Fruit fly (Drosophila melanogaster): Measurements from ENCODE around the gene CG17687.

The CG17687 gene

DNA sequence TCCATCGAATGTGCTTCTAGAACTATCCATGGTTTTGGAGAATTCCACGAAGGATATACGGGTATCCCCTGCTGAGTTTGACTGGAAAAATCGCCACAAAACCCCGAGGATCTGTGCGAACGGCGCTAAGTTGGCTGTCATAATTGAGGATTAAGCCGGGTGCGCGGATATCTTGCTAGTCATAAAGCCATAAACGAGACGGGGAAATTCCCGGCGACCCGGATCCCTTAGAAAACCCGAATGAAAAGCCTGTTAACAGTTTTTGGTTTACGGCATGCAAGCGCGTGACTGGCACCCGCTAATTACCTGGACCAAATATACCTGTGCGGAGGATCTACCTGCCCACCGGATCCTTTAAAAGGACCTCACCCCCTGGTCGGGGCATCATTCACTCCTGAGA, 29.4 kb downstream of the CG17687 start, which contains the start of gene SNCF:
Gene SNCF, plus strand, starts transcription at position 382 of the 400 bp plus-strand sequence.
- TF ChIP-seq dac (GFP tag; optimal IDR thresholded peaks at IDR 0.05) = no peak
- no peak for TF ChIP-seq Eip93F (GFP tag; optimal IDR thresholded peaks at IDR 0.05)
- no peak for TF ChIP-seq CG3919 (GFP tag; optimal IDR thresholded peaks at IDR 0.05)
- no peak for TF ChIP-seq Met (GFP tag; optimal IDR thresholded peaks at IDR 0.05)
- no peak for TF ChIP-seq esn (GFP tag; optimal IDR thresholded peaks at IDR 0.05)
- TF ChIP-seq CG4318 (GFP tag; optimal IDR thresholded peaks at IDR 0.05) = no peak
- no peak for TF ChIP-seq CG11294 (GFP tag; IDR thresholded peaks at IDR 0.05)
- TF ChIP-seq Eip78C (GFP tag) = no peak
- TF ChIP-seq vri (GFP tag; optimal IDR thresholded peaks at IDR 0.05) = no peak
- no peak for TF ChIP-seq CG32006 (GFP tag; optimal IDR thresholded peaks at IDR 0.05)

DNA sequence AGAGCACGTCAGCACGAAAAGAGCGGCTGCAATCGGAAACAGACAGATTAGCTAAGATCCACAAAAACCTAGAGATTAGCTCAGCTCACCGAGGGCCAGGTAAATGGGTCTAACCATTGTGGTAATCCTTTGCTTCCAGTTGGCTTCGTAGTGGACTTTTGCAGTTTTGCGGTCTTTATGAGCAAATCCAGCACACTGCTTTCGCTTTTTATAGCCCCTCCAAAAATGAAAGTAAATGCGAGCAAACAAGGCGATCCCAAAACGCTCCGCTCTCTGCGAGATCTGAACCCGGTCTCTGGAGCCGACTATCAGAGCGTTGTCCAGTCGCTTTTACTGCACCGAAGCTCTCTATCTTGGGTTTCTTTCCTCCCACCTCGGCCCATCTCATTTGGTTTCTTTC, 32.3 kb downstream of the CG17687 start, which contains the start of gene CG14107:
Gene CG14107, minus strand, starts transcription at position 187 of the 400 bp plus-strand sequence.
- TF ChIP-seq svp (GFP tag) = peak; percentile 60
- TF ChIP-seq CG32006 (GFP tag; optimal IDR thresholded peaks at IDR 0.05) = peak; percentile 11
- peak; percentile 35 for TF ChIP-seq CG6854 (GFP tag; optimal IDR thresholded peaks at IDR 0.05)
- no peak for TF ChIP-seq CG34406 (GFP tag; optimal IDR thresholded peaks at IDR 0.05)
- TF ChIP-seq Met (GFP tag; optimal IDR thresholded peaks at IDR 0.05) = no peak
- TF ChIP-seq Blimp-1 (GFP tag; optimal IDR thresholded peaks at IDR 0.05) = peak; percentile 89
- TF ChIP-seq CG6163 (GFP tag; IDR thresholded peaks at IDR 0.05) = no peak

DNA sequence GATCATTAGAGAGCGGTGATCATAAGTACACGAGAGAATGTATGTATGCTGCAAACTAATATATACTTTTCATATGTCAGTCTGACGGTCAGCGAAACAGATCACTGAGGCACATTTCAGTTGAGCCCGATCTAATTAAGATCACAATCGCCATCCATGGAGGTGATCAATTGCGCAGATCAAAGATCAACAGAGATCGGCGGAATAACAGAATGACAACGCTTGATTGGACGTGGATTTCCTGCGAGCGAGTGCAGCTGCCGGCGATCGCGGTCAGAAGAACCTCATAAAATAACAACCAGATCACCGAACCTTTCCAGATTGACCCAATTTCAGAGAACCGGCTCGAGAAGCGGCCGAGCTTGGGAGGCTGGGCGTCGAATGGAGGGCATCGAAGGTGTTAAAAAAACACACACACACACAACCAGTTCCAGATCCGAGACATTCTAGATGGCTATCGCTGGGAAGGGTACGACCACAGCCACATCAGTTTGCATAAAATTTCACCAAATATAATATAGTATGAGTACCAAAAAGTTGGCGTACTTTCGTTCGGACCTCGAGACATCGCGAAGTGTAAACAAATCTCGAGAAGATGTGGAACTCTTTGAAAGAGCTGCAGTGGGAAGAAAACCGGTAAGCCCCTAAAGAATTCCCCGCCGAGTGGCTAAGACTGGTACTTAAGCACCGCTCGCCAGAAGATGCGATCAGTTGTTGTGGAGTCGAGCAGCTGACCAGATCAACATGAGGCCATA, 33.4 kb downstream of the CG17687 start, which contains the start of gene ImpL1:
Gene ImpL1, plus strand, starts transcription at position 705 of the 755 bp plus-strand sequence.
- TF ChIP-seq CG15336 (GFP tag; IDR thresholded peaks at IDR 0.05) = no peak
- TF ChIP-seq CG8632 (GFP tag; optimal IDR thresholded peaks at IDR 0.05) = no peak
- no peak for TF ChIP-seq CG11762 (GFP tag; optimal IDR thresholded peaks at IDR 0.05; ENCODE audit: insufficient read depth)
- no peak for TF ChIP-seq fd59A (GFP tag; optimal IDR thresholded peaks at IDR 0.05)
- TF ChIP-seq CG8319 (GFP tag; optimal IDR thresholded peaks at IDR 0.05) = no peak
- TF ChIP-seq achi (GFP tag; optimal IDR thresholded peaks at IDR 0.05) = no peak
- TF ChIP-seq CG6854 (GFP tag; optimal IDR thresholded peaks at IDR 0.05) = peak; percentile 45
- no peak for TF ChIP-seq Hr4 (GFP tag; optimal IDR thresholded peaks at IDR 0.05)
- no peak for TF ChIP-seq fkh (GFP tag; optimal IDR thresholded peaks at IDR 0.05)
- TF ChIP-seq ss (GFP tag; optimal IDR thresholded peaks at IDR 0.05) = no peak
- no peak for TF ChIP-seq CG6808 (GFP tag; optimal IDR thresholded peaks at IDR 0.05)
- TF ChIP-seq svp (GFP tag) = peak; percentile 92
- TF ChIP-seq pdm3 (GFP tag; optimal IDR thresholded peaks at IDR 0.05) = no peak
- no peak for TF ChIP-seq topi (GFP tag; optimal IDR thresholded peaks at IDR 0.05)
- TF ChIP-seq Lpt (GFP tag; optimal IDR thresholded peaks at IDR 0.05) = no peak
- no peak for TF ChIP-seq dsx (GFP tag; optimal IDR thresholded peaks at IDR 0.05; ENCODE audit: poor library complexity, severe bottlenecking)
- TF ChIP-seq acj6 (GFP tag; optimal IDR thresholded peaks at IDR 0.05) = no peak
- no peak for TF ChIP-seq Gug (GFP tag; IDR thresholded peaks at IDR 0.05)
- no peak for TF ChIP-seq CG4318 (GFP tag; optimal IDR thresholded peaks at IDR 0.05)
- no peak for TF ChIP-seq CG10669 (GFP tag; optimal IDR thresholded peaks at IDR 0.05)
- no peak for TF ChIP-seq vri (GFP tag; optimal IDR thresholded peaks at IDR 0.05)
- TF ChIP-seq Hr38 (GFP tag; optimal IDR thresholded peaks at IDR 0.05) = no peak
- TF ChIP-seq CG6276 (GFP tag; optimal IDR thresholded peaks at IDR 0.05) = no peak
- peak; percentile 65 for TF ChIP-seq Blimp-1 (GFP tag; optimal IDR thresholded peaks at IDR 0.05)
- no peak for TF ChIP-seq CG3032 (tag; optimal IDR thresholded peaks at IDR 0.05)
- peak; percentile 58 for TF ChIP-seq Eip78C (GFP tag)
- TF ChIP-seq fd85E (GFP tag; optimal IDR thresholded peaks at IDR 0.05) = no peak
- peak; percentile 20 for TF ChIP-seq Eip75B (GFP tag; optimal IDR thresholded peaks at IDR 0.05)
- no peak for TF ChIP-seq CG32006 (GFP tag; optimal IDR thresholded peaks at IDR 0.05)
